Fruit fly (Drosophila melanogaster): Measurements from ENCODE around the gene CG33500.
A peak's percentile ranks its signal among the peaks of the same experiment; 100 is the strongest.

Gene CG33500

DNA sequence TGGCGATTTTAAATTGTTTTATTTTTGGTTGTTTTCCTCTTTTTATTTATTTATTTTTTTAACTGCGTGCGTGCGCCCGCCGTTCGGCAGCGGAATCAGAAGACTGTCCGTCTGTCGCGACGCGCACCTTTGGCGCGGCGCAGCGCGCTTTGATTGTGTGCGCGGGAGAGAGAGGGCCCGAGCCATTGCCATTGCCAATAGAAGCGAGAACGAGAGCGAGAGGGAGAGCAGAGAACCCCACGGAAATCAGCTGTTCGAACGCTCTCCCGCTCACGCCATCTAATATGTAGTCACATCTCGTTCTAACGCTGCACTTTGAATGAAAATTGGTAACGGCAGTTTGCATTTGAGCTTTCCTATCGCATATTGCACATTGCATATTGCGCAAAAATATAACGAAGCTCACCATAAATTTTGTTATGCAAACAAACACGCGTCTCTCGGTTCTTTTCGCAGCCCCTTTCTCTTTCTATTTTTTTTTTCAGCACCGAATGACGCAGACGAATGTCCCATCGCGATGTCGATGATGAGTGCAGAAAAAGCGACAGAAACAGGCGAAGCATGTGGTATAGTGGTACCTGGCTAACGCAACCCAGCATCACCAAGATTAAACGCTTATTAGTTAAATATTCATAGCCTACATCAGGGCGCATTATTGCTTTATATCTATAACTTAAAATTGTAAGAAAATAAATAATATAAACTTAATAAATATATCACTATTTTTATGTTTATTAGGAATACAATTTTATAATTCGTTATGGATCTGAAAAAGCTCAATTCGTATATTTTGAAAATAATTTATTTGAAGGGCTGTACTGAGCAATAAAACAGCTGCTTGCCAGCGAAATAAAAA, 26.2 kb downstream of the CG33500 start (continued):
- TF ChIP-seq scrt (GFP tag; optimal IDR thresholded peaks at IDR 0.05) = no peak
- peak; percentile 17 for TF ChIP-seq nmo (GFP tag; optimal IDR thresholded peaks at IDR 0.05)
- peak; percentile 11 for TF ChIP-seq CG17359 (tag; optimal IDR thresholded peaks at IDR 0.05)
- TF ChIP-seq CG15269 (tag; optimal IDR thresholded peaks at IDR 0.05) = peak; percentile 51
- TF ChIP-seq Awh (GFP tag; IDR thresholded peaks at IDR 0.05) = 0 out of 2 replicates have a peak, but pooled peaks have one; percentile 7
- no peak for TF ChIP-seq Camta (GFP tag; optimal IDR thresholded peaks at IDR 0.05)
- no peak for TF ChIP-seq CTCF (GFP tag; optimal IDR thresholded peaks at IDR 0.05)
- TF ChIP-seq CG8944 (GFP tag; optimal IDR thresholded peaks at IDR 0.05) = no peak
- peak; percentile 61 for TF ChIP-seq gem (tag; optimal IDR thresholded peaks at IDR 0.05)
- peak; percentile 83 for TF ChIP-seq CG1832 (GFP tag; optimal IDR thresholded peaks at IDR 0.05)
- peak; percentile 88 for TF ChIP-seq grau (tag; optimal IDR thresholded peaks at IDR 0.05)
- TF ChIP-seq zfh2 (GFP tag; optimal IDR thresholded peaks at IDR 0.05) = no peak
- peak; percentile 63 for TF ChIP-seq cg (GFP tag; optimal IDR thresholded peaks at IDR 0.05)
- TF ChIP-seq az2 (GFP tag; optimal IDR thresholded peaks at IDR 0.05) = peak; percentile 21
- peak; percentile 60 for TF ChIP-seq CG2678 (tag; optimal IDR thresholded peaks at IDR 0.05)
- TF ChIP-seq ci (GFP tag; IDR thresholded peaks at IDR 0.05) = peak; percentile 36; the same call in 2 of the 3 replicates
- TF ChIP-seq ro (GFP tag; IDR thresholded peaks at IDR 0.05) = no peak
- peak in 1 of 2 experiments; percentile 5 for TF ChIP-seq dpn (GFP tag; optimal IDR thresholded peaks at IDR 0.05)
- TF ChIP-seq hbn (GFP tag; IDR thresholded peaks at IDR 0.05; ENCODE audit: partially characterized antibody) = peak; percentile 28; the same call in 1 of the 2 replicates
- no peak for TF ChIP-seq Hr3 (GFP tag; optimal IDR thresholded peaks at IDR 0.05)
- peak; percentile 14; the same call in 1 of the 2 replicates for TF ChIP-seq CG14014 (GFP tag; IDR thresholded peaks at IDR 0.05)
- peak; percentile 48 for TF ChIP-seq CG31441 (GFP tag; IDR thresholded peaks at IDR 0.05)
- TF ChIP-seq CG13287 (GFP tag; IDR thresholded peaks at IDR 0.05; ENCODE audit: partially characterized antibody) = peak; percentile 38; the same call in 1 of the 2 replicates
- no peak for TF ChIP-seq D19B (GFP tag; optimal IDR thresholded peaks at IDR 0.05)
- peak; percentile 38; the same call in 1 of the 3 replicates for TF ChIP-seq sr (GFP tag; IDR thresholded peaks at IDR 0.05)
- no peak for TF ChIP-seq CG10147 (GFP tag; optimal IDR thresholded peaks at IDR 0.05)
- TF ChIP-seq toy (GFP tag; IDR thresholded peaks at IDR 0.05) = no peak
- no peak for TF ChIP-seq dm (GFP tag; optimal IDR thresholded peaks at IDR 0.05)
- no peak for TF ChIP-seq Elba2 (GFP tag; optimal IDR thresholded peaks at IDR 0.05)
- TF ChIP-seq CG31365 (tag; optimal IDR thresholded peaks at IDR 0.05) = no peak
- TF ChIP-seq ranshi (GFP tag; IDR thresholded peaks at IDR 0.05) = peak; percentile 32; the same call in 1 of the 2 replicates
- TF ChIP-seq CG13424 (tag; optimal IDR thresholded peaks at IDR 0.05) = peak; percentile 27
- TF ChIP-seq vvl (GFP tag; IDR thresholded peaks at IDR 0.05) = peak; percentile 44
- TF ChIP-seq ara (GFP tag; IDR thresholded peaks at IDR 0.05) = no peak
- TF ChIP-seq CG11398 (GFP tag; optimal IDR thresholded peaks at IDR 0.05) = no peak
- peak; percentile 23 for TF ChIP-seq fd3F (GFP tag; optimal IDR thresholded peaks at IDR 0.05)
- TF ChIP-seq CG2889 (GFP tag; IDR thresholded peaks at IDR 0.05) = no peak
- no peak for TF ChIP-seq Lhr (GFP tag; optimal IDR thresholded peaks at IDR 0.05)
- TF ChIP-seq lmd (GFP tag; IDR thresholded peaks at IDR 0.05) = peak; percentile 48; the same call in 1 of the 2 replicates
- TF ChIP-seq NK7.1 (GFP tag; optimal IDR thresholded peaks at IDR 0.05) = no peak
- peak; percentile 3 for TF ChIP-seq ind (GFP tag; optimal IDR thresholded peaks at IDR 0.05)
- no peak for TF ChIP-seq CG9817 (tag; optimal IDR thresholded peaks at IDR 0.05)
- TF ChIP-seq rib (GFP tag; IDR thresholded peaks at IDR 0.05) = peak; percentile 25; the same call in 1 of the 2 replicates
- TF ChIP-seq CG9932 (GFP tag; IDR thresholded peaks at IDR 0.05) = peak; percentile 53; the same call in 1 of the 2 replicates
- 0 out of 3 replicates have a peak, but pooled peaks have one; percentile 25 for TF ChIP-seq tgo (GFP tag; IDR thresholded peaks at IDR 0.05)
- TF ChIP-seq ase (GFP tag; IDR thresholded peaks at IDR 0.05) = no peak
- no peak for TF ChIP-seq psq (GFP tag; optimal IDR thresholded peaks at IDR 0.05)
- TF ChIP-seq CG8281 (tag; optimal IDR thresholded peaks at IDR 0.05) = no peak
- 0 out of 3 replicates have a peak, but pooled peaks have one; percentile 48 for TF ChIP-seq zen2 (GFP tag; IDR thresholded peaks at IDR 0.05; ENCODE audit: partially characterized antibody)

All from whole organism, embryonic.